Fruit fly (Drosophila melanogaster): ENCODE measurements around the gene Snup.

The Snup gene

dm6 chr3L:2634929-2635799 lies 16.7 kb upstream of the Snup start (continued):
- no peak for TF ChIP-seq Lpt (GFP tag; optimal IDR thresholded peaks at IDR 0.05)
- peak; percentile 81 for TF ChIP-seq eg (GFP tag; IDR thresholded peaks at IDR 0.05)
- peak; percentile 69 for TF ChIP-seq OdsH (GFP tag; optimal IDR thresholded peaks at IDR 0.05)
- TF ChIP-seq CG16779 (tag; optimal IDR thresholded peaks at IDR 0.05): peak; percentile 71
- peak; percentile 58 for TF ChIP-seq Hr4 (GFP tag; optimal IDR thresholded peaks at IDR 0.05)
- peak; percentile 68 for TF ChIP-seq Ets21C (GFP tag; optimal IDR thresholded peaks at IDR 0.05)
- TF ChIP-seq esn (GFP tag; optimal IDR thresholded peaks at IDR 0.05): peak; percentile 88
- peak; percentile 76 for TF ChIP-seq achi (GFP tag; optimal IDR thresholded peaks at IDR 0.05)
- TF ChIP-seq Eip78C (GFP tag): peak; percentile 94
- peak; percentile 80 for TF ChIP-seq Eip75B (GFP tag; optimal IDR thresholded peaks at IDR 0.05)
- peak; percentile 63 for TF ChIP-seq CG6792 (GFP tag; optimal IDR thresholded peaks at IDR 0.05)
- peak; percentile 85 for TF ChIP-seq CG6808 (GFP tag; optimal IDR thresholded peaks at IDR 0.05)
- peak; percentile 81 for TF ChIP-seq svp (GFP tag)
- peak; percentile 59 for TF ChIP-seq CG10669 (GFP tag; optimal IDR thresholded peaks at IDR 0.05)
- TF ChIP-seq vri (GFP tag; optimal IDR thresholded peaks at IDR 0.05): peak; percentile 83
- peak; percentile 61 for TF ChIP-seq CG7368 (GFP tag; optimal IDR thresholded peaks at IDR 0.05)
- no peak for TF ChIP-seq CG11902 (GFP tag; optimal IDR thresholded peaks at IDR 0.05)
- TF ChIP-seq CG31627 (GFP tag; optimal IDR thresholded peaks at IDR 0.05): peak; percentile 82

dm6 chr3L:2636023-2636968 lies 15.6 kb upstream of the Snup start:
- TF ChIP-seq CG7368 (GFP tag; optimal IDR thresholded peaks at IDR 0.05) (peak; percentile 21), spab (GFP tag; optimal IDR thresholded peaks at IDR 0.05) (peak; percentile 49), net (GFP tag; optimal IDR thresholded peaks at IDR 0.05) (peak; percentile 37), svp (GFP tag) (peak; percentile 59), achi (GFP tag; optimal IDR thresholded peaks at IDR 0.05) (peak; percentile 44), Hr4 (GFP tag; optimal IDR thresholded peaks at IDR 0.05) (peak; percentile 38), dsx (GFP tag; optimal IDR thresholded peaks at IDR 0.05; ENCODE audit: poor library complexity, severe bottlenecking) (peak; percentile 15), CG6792 (GFP tag; optimal IDR thresholded peaks at IDR 0.05) (peak; percentile 2), CG10669 (GFP tag; optimal IDR thresholded peaks at IDR 0.05) (no peak), esn (GFP tag; optimal IDR thresholded peaks at IDR 0.05) (peak; percentile 28), acj6 (GFP tag; optimal IDR thresholded peaks at IDR 0.05) (peak; percentile 39), pdm3 (GFP tag; optimal IDR thresholded peaks at IDR 0.05) (peak; percentile 41), CG8119 (GFP tag; IDR thresholded peaks at IDR 0.05) (peak; percentile 77), CG6808 (GFP tag; optimal IDR thresholded peaks at IDR 0.05) (no peak), ss (GFP tag; optimal IDR thresholded peaks at IDR 0.05) (peak in 1 of 2 experiments; percentile 36), dac (GFP tag; optimal IDR thresholded peaks at IDR 0.05) (peak; percentile 1), salr (GFP tag; optimal IDR thresholded peaks at IDR 0.05) (no peak), fkh (GFP tag; optimal IDR thresholded peaks at IDR 0.05) (no peak), vri (GFP tag; optimal IDR thresholded peaks at IDR 0.05) (peak; percentile 12), Ets96B (tag; optimal IDR thresholded peaks at IDR 0.05) (peak; percentile 61), CG31627 (GFP tag; optimal IDR thresholded peaks at IDR 0.05) (peak; percentile 12), Sox102F (GFP tag; optimal IDR thresholded peaks at IDR 0.05) (peak; percentile 18), Eip78C (GFP tag) (peak; percentile 82), CG34406 (GFP tag; optimal IDR thresholded peaks at IDR 0.05) (peak; percentile 67), CG8632 (GFP tag; optimal IDR thresholded peaks at IDR 0.05) (peak; percentile 42), CG9139 (GFP tag; optimal IDR thresholded peaks at IDR 0.05) (peak; percentile 38), CG6163 (GFP tag; IDR thresholded peaks at IDR 0.05) (peak; percentile 78), Gug (GFP tag; IDR thresholded peaks at IDR 0.05) (peak; percentile 27; the same call in 1 of the 2 replicates), CG8319 (GFP tag; optimal IDR thresholded peaks at IDR 0.05) (peak; percentile 30), CG3919 (GFP tag; optimal IDR thresholded peaks at IDR 0.05) (peak; percentile 77), CG4318 (GFP tag; optimal IDR thresholded peaks at IDR 0.05) (no peak), CG1621 (tag; optimal IDR thresholded peaks at IDR 0.05) (no peak), CG10631 (GFP tag; optimal IDR thresholded peaks at IDR 0.05) (no peak), Hr39 (GFP tag; optimal IDR thresholded peaks at IDR 0.05) (peak; percentile 11), CG15336 (GFP tag; IDR thresholded peaks at IDR 0.05) (peak; percentile 72), cyc (GFP tag; optimal IDR thresholded peaks at IDR 0.05) (no peak), Sox15 (GFP tag; optimal IDR thresholded peaks at IDR 0.05) (peak; percentile 9), CG16779 (tag; optimal IDR thresholded peaks at IDR 0.05) (no peak)
